Worm (Caenorhabditis elegans) whole organism, L1 larva: Measurements from ENCODE around the gene apn-1.
A peak's percentile ranks its signal among the peaks of the same experiment; 100 is the strongest.

Experiments
- C16A3.4 ChIP-seq: fragments of 150-350 bp; optimal IDR thresholded peaks from 2 replicates; lab custom pipeline; 2014; ENCODE audit warnings: missing biosample characterization, missing genetic modification characterization
- C34B4.2 ChIP-seq: sonication (generic microtip); optimal IDR thresholded peaks from 2 replicates; lab custom pipeline; 2017; ENCODE audit warnings: mild to moderate bottlenecking, missing genetic modification characterization, missing compliant biosample characterization
- F16B12.6 ChIP-seq: fragments of 150-350 bp; optimal IDR thresholded peaks from 2 replicates; lab custom pipeline; 2014; ENCODE audit warnings: missing biosample characterization, missing genetic modification characterization
- Y116A8C.19 ChIP-seq: sonication (generic microtip); optimal IDR thresholded peaks from 2 replicates; lab custom pipeline; 2016; ENCODE audit warnings: missing compliant biosample characterization, missing genetic modification characterization, borderline replicate concordance
- aly-2 ChIP-seq: fragments of 150-350 bp; optimal IDR thresholded peaks from 2 replicates; lab custom pipeline; 2014; ENCODE audit warnings: missing biosample characterization, missing genetic modification characterization
- blmp-1 ChIP-seq: fragments of 150-350 bp; optimal IDR thresholded peaks from 2 replicates; lab custom pipeline; 2014; ENCODE audit warnings: missing biosample characterization, missing genetic modification characterization
- ceh-63 ChIP-seq: fragments of 200-800 bp; sonication (Bioruptor generic); optimal IDR thresholded peaks from 2 replicates; lab custom pipeline; 2018; ENCODE audit warnings: mild to moderate bottlenecking, missing genetic modification characterization, missing compliant biosample characterization
- ceh-82 ChIP-seq, 3 experiments: fragments of 150-350 bp in 1 of 3; sonication (generic microtip) in 2 of 3; optimal IDR thresholded peaks; 2 replicates each; lab custom pipeline; 2014 to 2017; ENCODE audit warnings: missing biosample characterization in 3 of 3, missing genetic modification characterization in 3 of 3
- ceh-88 ChIP-seq: fragments of 200-800 bp; sonication (Bioruptor generic); IDR thresholded peaks from 2 replicates; pipeline ENCODE4 v1.3.6; 2022; ENCODE audit warnings: missing genetic modification characterization, missing compliant biosample characterization
- ceh-90 ChIP-seq: sonication (generic microtip); optimal IDR thresholded peaks from 2 replicates; lab custom pipeline; 2016; ENCODE audit warnings: missing genetic modification characterization, missing compliant biosample characterization
- ces-1 ChIP-seq: fragments of 150-350 bp; optimal IDR thresholded peaks from 2 replicates; lab custom pipeline; 2014; ENCODE audit warnings: missing biosample characterization, missing genetic modification reagents, missing genetic modification characterization
- dpl-1 ChIP-seq, 3 experiments: fragments of 150-350 bp in 2 of 3; sonication (generic microtip) in 1 of 3; optimal IDR thresholded peaks; 2 replicates each; lab custom pipeline; 2014 to 2017; ENCODE audit warnings: missing biosample characterization in 3 of 3, missing genetic modification characterization in 3 of 3, missing genetic modification reagents in 3 of 3
- efl-1 ChIP-seq, 4 experiments: fragments of 150-350 bp; optimal IDR thresholded peaks in 3 of 4; peaks in 1 of 4; 1 replicate in 1 of 4; 2 replicates in 3 of 4; lab custom pipeline; 2014; ENCODE audit warnings: missing biosample characterization in 2 of 4, missing genetic modification characterization in 2 of 4, missing genetic modification reagents in 2 of 4
- efl-3 ChIP-seq: fragments of 200-800 bp; sonication (Bioruptor generic); optimal IDR thresholded peaks from 2 replicates; lab custom pipeline; 2018; ENCODE audit warnings: mild to moderate bottlenecking, missing genetic modification characterization, missing compliant biosample characterization
- egl-13 ChIP-seq: sonication (generic microtip); optimal IDR thresholded peaks from 2 replicates; lab custom pipeline; 2016; ENCODE audit warnings: missing genotype, missing genetic modification reagents, missing genetic modification characterization, missing compliant biosample characterization
- elt-2 ChIP-seq: sonication (generic microtip); optimal IDR thresholded peaks from 2 replicates; lab custom pipeline; 2016; ENCODE audit warnings: missing genetic modification characterization, mild to moderate bottlenecking, inconsistent platforms, missing compliant biosample characterization, missing genetic modification reagents
- fkh-10 ChIP-seq: sonication (generic microtip); optimal IDR thresholded peaks from 2 replicates; lab custom pipeline; 2017; ENCODE audit warnings: missing biosample characterization, missing genetic modification reagents, missing genetic modification characterization
- fos-1 ChIP-seq: fragments of 150-350 bp; optimal IDR thresholded peaks from 2 replicates; lab custom pipeline; 2014; ENCODE audit warnings: missing biosample characterization, missing genetic modification characterization
- grh-1 ChIP-seq: fragments of 200-800 bp; sonication (Bioruptor generic); IDR thresholded peaks from 2 replicates; pipeline ENCODE4 v1.3.6; 2022; ENCODE audit warnings: missing genetic modification reagents, missing genetic modification characterization, missing compliant biosample characterization
- hpl-2 ChIP-seq: fragments of 150-350 bp; optimal IDR thresholded peaks from 2 replicates; lab custom pipeline; 2014; ENCODE audit warnings: missing biosample characterization, missing genetic modification reagents, missing genetic modification characterization
- irx-1 ChIP-seq: sonication (generic microtip); optimal IDR thresholded peaks from 2 replicates; lab custom pipeline; 2016; ENCODE audit warnings: missing genetic modification characterization, missing compliant biosample characterization
- isw-1 ChIP-seq: fragments of 200-800 bp; sonication (Bioruptor generic); IDR thresholded peaks from 2 replicates; pipeline ENCODE4 v1.3.6; 2022; ENCODE audit warnings: missing genetic modification characterization, missing compliant biosample characterization
- lin-13 ChIP-seq: fragments of 150-350 bp; optimal IDR thresholded peaks from 2 replicates; lab custom pipeline; 2014; ENCODE audit warnings: missing biosample characterization, missing genetic modification reagents, missing genetic modification characterization
- lin-15B ChIP-seq: fragments of 150-350 bp; sonication (generic microtip); optimal IDR thresholded peaks from 3 replicates; lab custom pipeline; 2014; ENCODE audit warnings: missing biosample characterization, missing genetic modification characterization
- lin-35 ChIP-seq, 2 experiments: fragments of 150-350 bp; optimal IDR thresholded peaks; 2 replicates each; lab custom pipeline; 2014; ENCODE audit warnings: missing biosample characterization in 2 of 2, missing genetic modification characterization in 2 of 2, missing genetic modification reagents in 2 of 2
- lin-39 ChIP-seq: fragments of 150-350 bp; optimal IDR thresholded peaks from 2 replicates; lab custom pipeline; 2014; ENCODE audit warnings: missing biosample characterization, missing genetic modification reagents, missing genetic modification characterization
- lir-3 ChIP-seq: sonication (generic microtip); optimal IDR thresholded peaks from 2 replicates; lab custom pipeline; 2016; ENCODE audit warnings: mild to moderate bottlenecking, missing genetic modification characterization, moderate library complexity, missing compliant biosample characterization; ENCODE audit not compliant: poor library complexity
- lsy-2 ChIP-seq, 2 experiments: fragments of 150-350 bp; optimal IDR thresholded peaks; 2 replicates each; lab custom pipeline; 2014; ENCODE audit warnings: missing biosample characterization in 2 of 2, missing genetic modification characterization in 2 of 2
- mdl-1 ChIP-seq, 2 experiments: fragments of 150-350 bp; optimal IDR thresholded peaks; 2 replicates each; lab custom pipeline; 2014 to 2017; ENCODE audit warnings: missing biosample characterization in 2 of 2, missing genetic modification characterization in 2 of 2, inconsistent platforms in 1 of 2
- mef-2 ChIP-seq: fragments of 150-350 bp; optimal IDR thresholded peaks from 2 replicates; lab custom pipeline; 2014; ENCODE audit warnings: missing biosample characterization, missing genetic modification characterization
- nhr-11 ChIP-seq: fragments of 150-350 bp; optimal IDR thresholded peaks from 2 replicates; lab custom pipeline; 2014; ENCODE audit warnings: missing biosample characterization, missing genetic modification characterization
- nhr-19 ChIP-seq: fragments of 200-800 bp; sonication (Bioruptor generic); conservative IDR thresholded peaks from 2 replicates; pipeline ENCODE4 v1.3.6; 2022; ENCODE audit warnings: missing genetic modification characterization, missing compliant biosample characterization
- nhr-20 ChIP-seq: sonication (generic microtip); optimal IDR thresholded peaks from 2 replicates; lab custom pipeline; 2016; ENCODE audit warnings: mild to moderate bottlenecking, missing genetic modification characterization, missing compliant biosample characterization
- nhr-237 ChIP-seq: fragments of 150-350 bp; optimal IDR thresholded peaks from 2 replicates; lab custom pipeline; 2014; ENCODE audit warnings: missing biosample characterization, missing genetic modification characterization
- nhr-28 ChIP-seq: fragments of 150-350 bp; optimal IDR thresholded peaks from 2 replicates; lab custom pipeline; 2014; ENCODE audit warnings: missing biosample characterization, missing genetic modification characterization
- nhr-76 ChIP-seq: sonication (generic microtip); optimal IDR thresholded peaks from 2 replicates; lab custom pipeline; 2017; ENCODE audit warnings: missing biosample characterization, missing genetic modification characterization
- nhr-84 ChIP-seq: sonication (generic microtip); optimal IDR thresholded peaks from 2 replicates; lab custom pipeline; 2017; ENCODE audit warnings: missing biosample characterization, missing genetic modification characterization
- nhr-90 ChIP-seq: sonication (generic microtip); optimal IDR thresholded peaks from 2 replicates; lab custom pipeline; 2016; ENCODE audit warnings: mild to moderate bottlenecking, missing genetic modification characterization, missing compliant biosample characterization; ENCODE audit not compliant: poor library complexity
- pag-3 ChIP-seq: sonication (generic microtip); optimal IDR thresholded peaks from 2 replicates; lab custom pipeline; 2017; ENCODE audit warnings: missing genetic modification characterization, mild to moderate bottlenecking, missing compliant biosample characterization, antibody characterized with exemption, borderline replicate concordance; ENCODE audit not compliant: insufficient read depth
- skn-1 ChIP-seq: fragments of 150-350 bp; optimal IDR thresholded peaks from 2 replicates; lab custom pipeline; 2014; ENCODE audit warnings: missing biosample characterization, missing genetic modification characterization
- sptf-1 ChIP-seq: fragments of 150-350 bp; optimal IDR thresholded peaks from 2 replicates; lab custom pipeline; 2014; ENCODE audit warnings: missing biosample characterization, missing genetic modification characterization
- sup-37 ChIP-seq: fragments of 200-800 bp; sonication (Bioruptor generic); optimal IDR thresholded peaks from 2 replicates; lab custom pipeline; 2018; ENCODE audit warnings: mild to moderate bottlenecking, missing genetic modification characterization, missing compliant biosample characterization
- swsn-7 ChIP-seq: sonication (generic microtip); optimal IDR thresholded peaks from 2 replicates; lab custom pipeline; 2016; ENCODE audit warnings: missing genetic modification characterization, missing compliant biosample characterization
- tlp-1 ChIP-seq: fragments of 150-350 bp; optimal IDR thresholded peaks from 2 replicates; lab custom pipeline; 2014; ENCODE audit warnings: missing biosample characterization, missing genetic modification characterization
- unc-62 ChIP-seq: fragments of 150-350 bp; optimal IDR thresholded peaks from 2 replicates; lab custom pipeline; 2014; ENCODE audit warnings: missing biosample characterization, missing genetic modification reagents, missing genetic modification characterization
- unc-98 ChIP-seq: fragments of 200-800 bp; sonication (Bioruptor generic); IDR thresholded peaks from 2 replicates; pipeline ENCODE4 v1.3.6; 2022; ENCODE audit warnings: missing genetic modification characterization, missing compliant biosample characterization
- vab-15 ChIP-seq: sonication (generic microtip); optimal IDR thresholded peaks from 2 replicates; lab custom pipeline; 2017; ENCODE audit warnings: missing genotype, mild to moderate bottlenecking, missing genetic modification characterization, missing compliant biosample characterization
- xbp-1 ChIP-seq: sonication (generic microtip); optimal IDR thresholded peaks from 2 replicates; lab custom pipeline; 2016; ENCODE audit warnings: missing genetic modification characterization, missing compliant biosample characterization
- zag-1 ChIP-seq: fragments of 150-350 bp; optimal IDR thresholded peaks from 2 replicates; lab custom pipeline; 2014; ENCODE audit warnings: missing biosample characterization, missing genetic modification characterization
- ztf-11 ChIP-seq, 2 experiments: sonication (generic microtip); optimal IDR thresholded peaks; 2 replicates each; lab custom pipeline; 2016 to 2017; ENCODE audit warnings: missing genetic modification characterization in 2 of 2, missing biosample characterization in 1 of 2, missing compliant biosample characterization in 1 of 2
- ztf-4 ChIP-seq: fragments of 150-350 bp; optimal IDR thresholded peaks from 2 replicates; lab custom pipeline; 2014; ENCODE audit warnings: missing biosample characterization, missing genetic modification characterization

Gene apn-1

ce11 chrII:8016167-8016566 is 31.2 kb upstream of the apn-1 start (continued):
- TF ChIP-seq efl-1 (optimal IDR thresholded peaks at IDR 0.05; lab: Kevin White, UChicago): peak; percentile 18 to 31
- TF ChIP-seq efl-1 (GFP tag; optimal IDR thresholded peaks at IDR 0.05 in 1 of 2; lab: Kevin White, UChicago): peak in 1 of 2 experiments; percentile 42
- no peak for TF ChIP-seq lin-13
- TF ChIP-seq ces-1 (GFP tag; lab: Kevin White, UChicago): no peak
- TF ChIP-seq grh-1: no peak
- no peak for TF ChIP-seq tlp-1 (tag; lab: Kevin White, UChicago)
- TF ChIP-seq ceh-88 (GFP tag; lab: Robert Waterston, UW): no peak
- TF ChIP-seq ceh-82 (tag; optimal IDR thresholded peaks at IDR 0.05; lab: Kevin White, UChicago): no peak
- no peak for TF ChIP-seq fkh-10 (GFP tag; lab: Kevin White, UChicago)
- TF ChIP-seq zag-1 (tag; lab: Kevin White, UChicago): no peak
- TF ChIP-seq blmp-1 (tag; lab: Kevin White, UChicago): peak; percentile 77
- TF ChIP-seq fos-1 (tag; lab: Kevin White, UChicago): no peak
- TF ChIP-seq pag-3 (tag; lab: Kevin White, UChicago): no peak
- no peak for TF ChIP-seq isw-1 (GFP tag; lab: Robert Waterston, UW)
- TF ChIP-seq lsy-2 (tag; optimal IDR thresholded peaks at IDR 0.05; lab: Kevin White, UChicago): peak; percentile 35 to 76
- TF ChIP-seq aly-2 (tag; lab: Kevin White, UChicago): no peak
- peak; percentile 52 for TF ChIP-seq skn-1
- peak; percentile 70 for TF ChIP-seq nhr-20 (tag; lab: Kevin White, UChicago)
- peak in 1 of 2 experiments; percentile 54 for TF ChIP-seq lin-35 (GFP tag; optimal IDR thresholded peaks at IDR 0.05; lab: Kevin White, UChicago)
- TF ChIP-seq C34B4.2: no peak
- peak; percentile 61 for TF ChIP-seq swsn-7 (tag; lab: Kevin White, UChicago)
- no peak for TF ChIP-seq Y116A8C.19 (tag; lab: Kevin White, UChicago)
- no peak for TF ChIP-seq nhr-90 (tag; lab: Kevin White, UChicago)
- TF ChIP-seq efl-3: no peak
- TF ChIP-seq unc-62 (GFP tag; lab: Kevin White, UChicago): no peak
- no peak for TF ChIP-seq ztf-11 (tag; optimal IDR thresholded peaks at IDR 0.05; lab: Kevin White, UChicago)
- TF ChIP-seq lin-15B: no peak
- TF ChIP-seq, all 84 proteins: peak for 25

- peak; percentile 22 for TF ChIP-seq irx-1 (tag; lab: Kevin White, UChicago)
- peak; percentile 50 for TF ChIP-seq hpl-2
- TF ChIP-seq sptf-1 (tag; lab: Kevin White, UChicago): no peak
- no peak for TF ChIP-seq nhr-76 (tag; lab: Kevin White, UChicago)
- peak; percentile 6 for TF ChIP-seq lin-39 (tag; lab: Kevin White, UChicago)
- peak; percentile 17 to 43 for TF ChIP-seq efl-1 (optimal IDR thresholded peaks at IDR 0.05; lab: Kevin White, UChicago)
- peak; percentile 7 to 95 for TF ChIP-seq efl-1 (GFP tag; optimal IDR thresholded peaks at IDR 0.05 in 1 of 2; lab: Kevin White, UChicago)
- TF ChIP-seq C16A3.4: peak; percentile 74
- TF ChIP-seq nhr-19 (GFP tag; lab: Robert Waterston, UW): peak; percentile 80
- no peak for TF ChIP-seq nhr-237 (tag; lab: Kevin White, UChicago)
- TF ChIP-seq lir-3: peak; percentile 65
- peak in 2 of 3 experiments; percentile 52 to 57 for TF ChIP-seq dpl-1 (GFP tag; optimal IDR thresholded peaks at IDR 0.05; lab: Kevin White, UChicago)
- TF ChIP-seq egl-13 (tag; lab: Kevin White, UChicago): no peak
- TF ChIP-seq nhr-28 (tag; lab: Kevin White, UChicago): no peak
- TF ChIP-seq nhr-84 (tag; lab: Kevin White, UChicago): no peak
- TF ChIP-seq elt-2 (tag; lab: Kevin White, UChicago): peak; percentile 82
- TF ChIP-seq mef-2 (tag; lab: Kevin White, UChicago): no peak
- TF ChIP-seq lin-15B: no peak
- TF ChIP-seq ceh-90 (tag; lab: Kevin White, UChicago): no peak
- no peak for TF ChIP-seq ceh-63 (GFP tag; lab: Kevin White, UChicago)
- no peak for TF ChIP-seq unc-98 (GFP tag; lab: Robert Waterston, UW)
- no peak for TF ChIP-seq nhr-11 (tag; lab: Kevin White, UChicago)
- TF ChIP-seq F16B12.6: no peak
- TF ChIP-seq fkh-10 (GFP tag; lab: Kevin White, UChicago): no peak
- peak in 1 of 3 experiments; percentile 27 for TF ChIP-seq ceh-82 (tag; optimal IDR thresholded peaks at IDR 0.05; lab: Kevin White, UChicago)
- no peak for TF ChIP-seq Y116A8C.19 (tag; lab: Kevin White, UChicago)
- peak; percentile 19 to 95 for TF ChIP-seq mdl-1 (tag; optimal IDR thresholded peaks at IDR 0.05; lab: Kevin White, UChicago)
- no peak for TF ChIP-seq C34B4.2
- TF ChIP-seq sup-37 (GFP tag; lab: Kevin White, UChicago): no peak
- peak; percentile 83 for TF ChIP-seq vab-15 (tag; lab: Kevin White, UChicago)
- peak; percentile 67 for TF ChIP-seq ztf-4 (tag; lab: Kevin White, UChicago)
- peak; percentile 35 to 86 for TF ChIP-seq lin-35 (GFP tag; optimal IDR thresholded peaks at IDR 0.05; lab: Kevin White, UChicago)
- peak; percentile 43 for TF ChIP-seq xbp-1 (tag; lab: Kevin White, UChicago)
Observed at ce11 chrII:8016761-8017160, 30.6 kb upstream of the apn-1 start.
